Worm (Caenorhabditis elegans) whole organism, early embryonic: ENCODE measurements around the gene rbf-1.

Experiments
- B0310.2 ChIP-seq: sonication (generic microtip); optimal IDR thresholded peaks from 2 replicates; lab custom pipeline; 2016; ENCODE audit warnings: mild to moderate bottlenecking, missing genetic modification characterization, missing compliant biosample characterization
- F13C5.2 ChIP-seq: sonication (generic microtip); optimal IDR thresholded peaks from 2 replicates; lab custom pipeline; 2017; ENCODE audit warnings: mild to moderate bottlenecking, missing genetic modification characterization, inconsistent platforms, missing compliant biosample characterization
- aly-1 ChIP-seq: sonication (generic microtip); optimal IDR thresholded peaks from 2 replicates; lab custom pipeline; 2016; ENCODE audit warnings: missing genetic modification characterization, missing compliant biosample characterization
- ama-1 ChIP-seq: fragments of 150-350 bp; optimal IDR thresholded peaks from 2 replicates; lab custom pipeline; 2014
- ceh-13 ChIP-seq: fragments of 200-800 bp; sonication (Bioruptor generic); optimal IDR thresholded peaks from 2 replicates; lab custom pipeline; 2018; ENCODE audit warnings: mild to moderate bottlenecking, missing genetic modification characterization, missing compliant biosample characterization
- ceh-36 ChIP-seq: sonication (generic microtip); optimal IDR thresholded peaks from 2 replicates; lab custom pipeline; 2016; ENCODE audit warnings: missing genetic modification characterization, inconsistent platforms, missing compliant biosample characterization
- ets-7 ChIP-seq: sonication (generic microtip); optimal IDR thresholded peaks from 2 replicates; lab custom pipeline; 2016; ENCODE audit warnings: missing genotype, missing genetic modification characterization, missing compliant biosample characterization
- flt-1 ChIP-seq: fragments of 200-800 bp; sonication (Bioruptor generic); IDR thresholded peaks from 2 replicates; pipeline ENCODE4 v1.3.6; 2022; ENCODE audit warnings: missing genetic modification characterization, missing compliant biosample characterization
- hmbx-1 ChIP-seq: sonication (generic microtip); optimal IDR thresholded peaks from 2 replicates; lab custom pipeline; 2016; ENCODE audit warnings: mild to moderate bottlenecking, missing genetic modification characterization, missing compliant biosample characterization
- hmg-4 ChIP-seq: fragments of 200-800 bp; sonication (Bioruptor generic); optimal IDR thresholded peaks from 2 replicates; lab custom pipeline; 2018; ENCODE audit warnings: mild to moderate bottlenecking, missing genetic modification characterization, missing compliant biosample characterization
- hnd-1 ChIP-seq: sonication (generic microtip); optimal IDR thresholded peaks from 2 replicates; lab custom pipeline; 2016; ENCODE audit warnings: missing genetic modification characterization, missing compliant biosample characterization
- pes-1 ChIP-seq: fragments of 200-800 bp; sonication (Bioruptor generic); IDR thresholded peaks from 2 replicates; pipeline ENCODE4 v1.3.6; 2022; ENCODE audit warnings: missing genetic modification reagents, missing genetic modification characterization, missing compliant biosample characterization
- scrt-1 ChIP-seq: fragments of 200-800 bp; sonication (Bioruptor generic); IDR thresholded peaks from 2 replicates; pipeline ENCODE4 v1.3.6; 2022; ENCODE audit warnings: missing genetic modification characterization, missing compliant biosample characterization
- sea-1 ChIP-seq: fragments of 200-800 bp; sonication (Bioruptor generic); conservative IDR thresholded peaks from 2 replicates; pipeline ENCODE4 v1.3.6; 2022; ENCODE audit warnings: missing genetic modification characterization, missing compliant biosample characterization
- tbx-11 ChIP-seq: fragments of 200-800 bp; sonication (Bioruptor generic); IDR thresholded peaks from 2 replicates; pipeline ENCODE4 v1.3.6; 2022; ENCODE audit warnings: missing genetic modification characterization, missing compliant biosample characterization
- tbx-37 ChIP-seq: fragments of 200-800 bp; sonication (Bioruptor generic); conservative IDR thresholded peaks from 2 replicates; pipeline ENCODE4 v1.3.6; 2022; ENCODE audit warnings: missing genetic modification reagents, missing genetic modification characterization, missing compliant biosample characterization
- tra-4 ChIP-seq: sonication (generic microtip); optimal IDR thresholded peaks from 2 replicates; lab custom pipeline; 2017; ENCODE audit warnings: missing genetic modification characterization, missing compliant biosample characterization

The rbf-1 gene

DNA sequence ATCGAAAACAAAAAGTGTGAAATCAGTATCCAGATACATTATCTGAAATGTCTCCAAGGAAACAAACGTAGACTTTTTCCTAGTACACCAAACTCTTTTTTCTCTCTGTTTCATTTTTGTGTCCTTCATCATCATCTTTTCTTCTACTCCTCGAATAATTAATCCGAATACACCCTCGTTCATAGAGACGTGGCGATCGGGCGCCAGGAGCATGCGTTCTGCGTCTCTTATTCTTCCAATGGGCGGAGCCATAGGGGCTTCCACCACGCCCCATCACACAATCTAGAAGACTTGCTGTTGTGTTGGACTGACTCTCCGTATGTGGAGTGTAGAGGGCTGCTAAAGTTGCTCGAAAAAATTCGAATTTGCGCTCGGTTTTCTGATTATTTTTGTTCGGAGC, at the start of gene rbf-1:
Gene rbf-1, plus strand, starts transcription at position 301 of the 400 bp plus-strand sequence.
- TF ChIP-seq ets-7 (tag; lab: Kevin White, UChicago) (no peak), ceh-13 (GFP tag; lab: Kevin White, UChicago) (no peak), scrt-1 (no peak), tbx-11 (GFP tag; lab: Robert Waterston, UW) (no peak), pes-1 (GFP tag; lab: Robert Waterston, UW) (no peak), B0310.2 (tag; lab: Kevin White, UChicago) (no peak), tra-4 (tag; lab: Kevin White, UChicago) (no peak), sea-1 (GFP tag; lab: Robert Waterston, UW) (no peak), flt-1 (GFP tag; lab: Robert Waterston, UW) (no peak)

DNA sequence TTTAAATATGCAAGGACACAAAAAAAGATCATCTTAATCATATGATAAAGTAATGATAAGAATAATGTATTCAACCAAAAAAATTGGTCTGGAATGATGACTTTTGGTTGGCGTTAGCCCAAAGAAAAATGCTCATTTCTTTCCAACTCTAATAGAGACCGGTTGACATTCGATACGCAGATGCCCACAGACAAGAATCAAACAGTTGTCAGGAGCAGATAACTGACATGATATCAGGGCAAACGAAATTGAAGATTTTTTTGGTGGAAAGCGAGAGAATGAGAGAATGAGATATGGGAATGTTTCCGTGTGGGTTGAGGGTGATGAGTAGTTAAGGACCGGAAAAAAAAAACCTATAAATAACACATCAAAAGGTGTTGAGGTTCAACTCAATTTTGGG, 36.5 kb upstream of the rbf-1 start:
- no peak for TF ChIP-seq tbx-37 (GFP tag; lab: Robert Waterston, UW)
- TF ChIP-seq F13C5.2 (tag; lab: Kevin White, UChicago) = no peak
- TF ChIP-seq sea-1 (GFP tag; lab: Robert Waterston, UW) = no peak
- no peak for TF ChIP-seq hmg-4 (GFP tag; lab: Kevin White, UChicago)
- TF ChIP-seq scrt-1 = no peak
- no peak for TF ChIP-seq pes-1 (GFP tag; lab: Robert Waterston, UW)
- no peak for TF ChIP-seq ets-7 (tag; lab: Kevin White, UChicago)
- no peak for TF ChIP-seq hnd-1
- TF ChIP-seq ceh-13 (GFP tag; lab: Kevin White, UChicago) = no peak
- TF ChIP-seq ama-1 (lab: Kevin White, UChicago) = no peak
- no peak for TF ChIP-seq flt-1 (GFP tag; lab: Robert Waterston, UW)
- no peak for TF ChIP-seq B0310.2 (tag; lab: Kevin White, UChicago)

DNA sequence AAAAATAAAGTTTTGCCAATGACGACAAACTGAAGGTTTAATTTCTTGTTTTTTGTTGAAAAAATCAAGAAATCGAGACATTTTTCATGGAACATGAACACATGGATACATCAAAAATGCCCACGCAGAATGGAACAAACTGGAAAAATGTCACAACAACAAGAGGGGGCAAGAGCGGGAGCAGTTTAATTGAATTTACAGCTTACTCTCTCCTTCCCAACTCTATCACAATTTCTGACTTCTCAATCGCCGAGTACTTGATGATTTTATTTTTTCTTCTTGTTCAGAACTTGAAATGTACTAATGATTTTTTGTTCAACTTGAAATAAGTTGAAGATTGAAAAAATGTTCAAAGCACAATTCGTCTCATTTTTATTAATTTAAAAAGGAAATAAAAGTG, 30.3 kb upstream of the rbf-1 start:
- no peak for TF ChIP-seq hmbx-1 (tag; lab: Kevin White, UChicago)
- no peak for TF ChIP-seq aly-1
- no peak for TF ChIP-seq flt-1 (GFP tag; lab: Robert Waterston, UW)
- no peak for TF ChIP-seq ceh-13 (GFP tag; lab: Kevin White, UChicago)
- no peak for TF ChIP-seq hmg-4 (GFP tag; lab: Kevin White, UChicago)
- no peak for TF ChIP-seq ama-1 (lab: Kevin White, UChicago)
- no peak for TF ChIP-seq ceh-36 (tag; lab: Kevin White, UChicago)
- no peak for TF ChIP-seq tbx-37 (GFP tag; lab: Robert Waterston, UW)
- TF ChIP-seq sea-1 (GFP tag; lab: Robert Waterston, UW) = no peak
- TF ChIP-seq scrt-1 = no peak
- TF ChIP-seq pes-1 (GFP tag; lab: Robert Waterston, UW) = no peak
- TF ChIP-seq tra-4 (tag; lab: Kevin White, UChicago) = no peak

ce11 chrIII:6646898-6647297, 28.7 kb upstream of the rbf-1 start:
- TF ChIP-seq B0310.2 (tag; lab: Kevin White, UChicago) = no peak
- TF ChIP-seq aly-1 = no peak
- no peak for TF ChIP-seq ceh-13 (GFP tag; lab: Kevin White, UChicago)
- no peak for TF ChIP-seq tra-4 (tag; lab: Kevin White, UChicago)
- no peak for TF ChIP-seq hmg-4 (GFP tag; lab: Kevin White, UChicago)
- no peak for TF ChIP-seq ceh-36 (tag; lab: Kevin White, UChicago)
- no peak for TF ChIP-seq sea-1 (GFP tag; lab: Robert Waterston, UW)

- TF ChIP-seq tbx-37 (GFP tag; lab: Robert Waterston, UW) (no peak), ceh-36 (tag; lab: Kevin White, UChicago) (no peak), F13C5.2 (tag; lab: Kevin White, UChicago) (no peak), aly-1 (no peak), sea-1 (GFP tag; lab: Robert Waterston, UW) (no peak), ceh-13 (GFP tag; lab: Kevin White, UChicago) (no peak), scrt-1 (no peak), tbx-11 (GFP tag; lab: Robert Waterston, UW) (no peak), tra-4 (tag; lab: Kevin White, UChicago) (no peak), ets-7 (tag; lab: Kevin White, UChicago) (no peak)
These were observed 28.0 kb upstream of the rbf-1 start for ce11 chrIII:6647568-6647967.

DNA sequence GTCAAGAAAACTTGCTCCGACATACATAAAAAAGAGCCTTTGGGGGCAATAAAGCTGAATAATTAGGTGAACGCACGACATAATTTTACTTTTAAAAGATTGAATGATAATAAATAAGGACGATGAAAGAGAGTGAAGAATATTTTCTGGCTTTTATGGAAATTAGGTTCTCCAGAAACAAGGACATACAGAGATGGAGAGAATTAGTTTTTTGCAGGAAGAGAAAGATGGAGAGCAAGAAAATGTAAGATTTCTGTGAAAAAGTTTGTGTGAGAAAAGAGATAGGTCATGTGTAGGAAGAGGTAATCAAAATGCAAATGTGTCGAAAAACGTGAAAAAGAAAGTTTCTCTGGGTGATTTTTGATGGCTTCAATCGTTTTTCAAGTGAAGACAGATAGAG, 23.6 kb upstream of the rbf-1 start, which contains the start of gene pdfr-1:
Gene pdfr-1, minus strand, starts transcription at position 101 of the 400 bp plus-strand sequence.
- TF ChIP-seq F13C5.2 (tag; lab: Kevin White, UChicago) (no peak), B0310.2 (tag; lab: Kevin White, UChicago) (no peak), scrt-1 (no peak), ets-7 (tag; lab: Kevin White, UChicago) (no peak), tbx-37 (GFP tag; lab: Robert Waterston, UW) (no peak), hmg-4 (GFP tag; lab: Kevin White, UChicago) (no peak), aly-1 (no peak), flt-1 (GFP tag; lab: Robert Waterston, UW) (no peak), hnd-1 (no peak), ama-1 (lab: Kevin White, UChicago) (no peak), hmbx-1 (tag; lab: Kevin White, UChicago) (no peak)

DNA sequence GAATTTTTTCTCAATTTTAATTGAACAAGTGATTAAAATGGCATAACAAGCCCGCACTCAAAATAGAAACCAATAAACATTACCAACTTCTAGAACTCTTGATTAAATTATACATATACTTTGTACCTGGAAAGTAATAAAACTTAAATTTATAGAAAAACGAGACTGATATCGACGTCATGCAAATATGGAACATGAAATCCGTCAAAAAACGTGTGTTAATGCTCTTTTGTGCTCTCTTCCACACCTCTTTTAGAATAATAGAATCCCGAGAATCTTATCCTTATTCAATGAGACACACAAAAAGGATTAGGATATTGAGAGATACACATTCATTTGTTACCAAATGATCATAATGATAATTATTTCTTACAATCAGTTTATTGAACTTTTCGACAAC, 21.6 kb upstream of the rbf-1 start:
- no peak for TF ChIP-seq aly-1
- TF ChIP-seq tbx-11 (GFP tag; lab: Robert Waterston, UW) = no peak
- no peak for TF ChIP-seq scrt-1
- no peak for TF ChIP-seq ama-1 (lab: Kevin White, UChicago)
- no peak for TF ChIP-seq tbx-37 (GFP tag; lab: Robert Waterston, UW)
- no peak for TF ChIP-seq hmg-4 (GFP tag; lab: Kevin White, UChicago)
- TF ChIP-seq sea-1 (GFP tag; lab: Robert Waterston, UW) = no peak
- TF ChIP-seq B0310.2 (tag; lab: Kevin White, UChicago) = no peak
- TF ChIP-seq F13C5.2 (tag; lab: Kevin White, UChicago) = no peak
- TF ChIP-seq hmbx-1 (tag; lab: Kevin White, UChicago) = no peak
- TF ChIP-seq ets-7 (tag; lab: Kevin White, UChicago) = no peak
- TF ChIP-seq flt-1 (GFP tag; lab: Robert Waterston, UW) = no peak
- no peak for TF ChIP-seq pes-1 (GFP tag; lab: Robert Waterston, UW)
- no peak for TF ChIP-seq ceh-13 (GFP tag; lab: Kevin White, UChicago)
- TF ChIP-seq tra-4 (tag; lab: Kevin White, UChicago) = no peak
- TF ChIP-seq hnd-1 = no peak
- TF ChIP-seq ceh-36 (tag; lab: Kevin White, UChicago) = no peak
